Fruit fly (Drosophila melanogaster): ENCODE data around the gene Prosbeta2.

Prosbeta2 gene

dm6 chr3L:14974513-14974912, 25.2 kb upstream of the Prosbeta2 start, which contains the start of gene Ocho:
Gene Ocho (plus strand): TSS chr3L:14974848.
- TF ChIP-seq CG5204 (GFP tag; optimal IDR thresholded peaks at IDR 0.05), result no peak
- TF ChIP-seq Hr96 (GFP tag; optimal IDR thresholded peaks at IDR 0.05), result no peak
- no peak for TF ChIP-seq toe (GFP tag; optimal IDR thresholded peaks at IDR 0.05)
- no peak for TF ChIP-seq CG12768 (GFP tag; optimal IDR thresholded peaks at IDR 0.05)
- TF ChIP-seq Clk (GFP tag; optimal IDR thresholded peaks at IDR 0.05), result no peak
- no peak for TF ChIP-seq ovo (GFP tag; optimal IDR thresholded peaks at IDR 0.05)
- TF ChIP-seq kay (GFP tag; ENCODE audit: borderline replicate concordance), result no peak
- TF ChIP-seq CG14711 (tag; optimal IDR thresholded peaks at IDR 0.05), result no peak
- TF ChIP-seq CG11617 (GFP tag; optimal IDR thresholded peaks at IDR 0.05), result no peak
- TF ChIP-seq CG7045 (GFP tag; optimal IDR thresholded peaks at IDR 0.05), result no peak

DNA sequence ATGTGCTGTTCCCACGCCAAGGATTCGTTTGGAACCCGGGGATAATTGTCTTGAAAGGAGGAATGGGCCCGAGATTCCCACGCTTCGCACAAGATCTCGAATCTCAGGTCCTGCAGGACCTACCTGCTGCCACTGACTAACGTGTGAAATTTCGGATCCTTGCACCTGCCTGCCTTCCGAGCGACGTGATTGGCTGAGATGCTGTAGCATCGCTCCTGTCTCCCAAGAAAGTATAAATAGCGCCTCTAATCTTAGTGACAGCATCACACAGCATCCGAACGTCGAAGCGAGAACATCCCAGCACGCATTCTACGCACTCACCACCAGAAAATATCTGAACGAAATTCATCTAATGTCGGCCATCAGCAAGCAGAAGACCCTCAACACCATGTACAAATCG, 24.8 kb upstream of the Prosbeta2 start:
- TF ChIP-seq CG1620 (GFP tag; optimal IDR thresholded peaks at IDR 0.05) (no peak), cnc (optimal IDR thresholded peaks at IDR 0.05) (no peak), Clk (GFP tag; optimal IDR thresholded peaks at IDR 0.05) (no peak), Mnt (GFP tag; optimal IDR thresholded peaks at IDR 0.05) (no peak), toe (GFP tag; optimal IDR thresholded peaks at IDR 0.05) (no peak), Hr96 (GFP tag; optimal IDR thresholded peaks at IDR 0.05) (no peak), CG11617 (GFP tag; optimal IDR thresholded peaks at IDR 0.05) (no peak), pad (GFP tag; optimal IDR thresholded peaks at IDR 0.05) (no peak), CG7045 (GFP tag; optimal IDR thresholded peaks at IDR 0.05) (no peak), bab1 (GFP tag; optimal IDR thresholded peaks at IDR 0.05) (no peak), ovo (GFP tag; optimal IDR thresholded peaks at IDR 0.05) (no peak), CG5204 (GFP tag; optimal IDR thresholded peaks at IDR 0.05) (no peak), tj (GFP tag; optimal IDR thresholded peaks at IDR 0.05) (no peak), Crg-1 (GFP tag; optimal IDR thresholded peaks at IDR 0.05) (no peak), cic (GFP tag; optimal IDR thresholded peaks at IDR 0.05) (no peak), kay (GFP tag; ENCODE audit: borderline replicate concordance) (no peak)

dm6 chr3L:14976026-14976425, 23.7 kb upstream of the Prosbeta2 start:
- TF ChIP-seq CG33017 (tag; optimal IDR thresholded peaks at IDR 0.05) (no peak), ovo (GFP tag; optimal IDR thresholded peaks at IDR 0.05) (no peak), Hr96 (GFP tag; optimal IDR thresholded peaks at IDR 0.05) (no peak), bab1 (GFP tag; optimal IDR thresholded peaks at IDR 0.05) (no peak), CG11617 (GFP tag; optimal IDR thresholded peaks at IDR 0.05) (no peak), tj (GFP tag; optimal IDR thresholded peaks at IDR 0.05) (no peak), Crg-1 (GFP tag; optimal IDR thresholded peaks at IDR 0.05) (no peak), toe (GFP tag; optimal IDR thresholded peaks at IDR 0.05) (no peak), CG12768 (GFP tag; optimal IDR thresholded peaks at IDR 0.05) (no peak), Clk (GFP tag; optimal IDR thresholded peaks at IDR 0.05) (no peak), cic (GFP tag; optimal IDR thresholded peaks at IDR 0.05) (no peak), CG5204 (GFP tag; optimal IDR thresholded peaks at IDR 0.05) (no peak), kay (GFP tag; ENCODE audit: borderline replicate concordance) (no peak), CG7045 (GFP tag; optimal IDR thresholded peaks at IDR 0.05) (no peak), cnc (optimal IDR thresholded peaks at IDR 0.05) (no peak), CG14711 (tag; optimal IDR thresholded peaks at IDR 0.05) (no peak), Mnt (GFP tag; optimal IDR thresholded peaks at IDR 0.05) (no peak), CG1620 (GFP tag; optimal IDR thresholded peaks at IDR 0.05) (no peak)

- TF ChIP-seq kay (GFP tag; ENCODE audit: borderline replicate concordance) (no peak), Clk (GFP tag; optimal IDR thresholded peaks at IDR 0.05) (no peak), cic (GFP tag; optimal IDR thresholded peaks at IDR 0.05) (no peak), Crg-1 (GFP tag; optimal IDR thresholded peaks at IDR 0.05) (no peak), Hr96 (GFP tag; optimal IDR thresholded peaks at IDR 0.05) (no peak), tj (GFP tag; optimal IDR thresholded peaks at IDR 0.05) (no peak), CG12768 (GFP tag; optimal IDR thresholded peaks at IDR 0.05) (no peak), CG14711 (tag; optimal IDR thresholded peaks at IDR 0.05) (no peak), bab1 (GFP tag; optimal IDR thresholded peaks at IDR 0.05) (no peak), CG1620 (GFP tag; optimal IDR thresholded peaks at IDR 0.05) (no peak), CG33017 (tag; optimal IDR thresholded peaks at IDR 0.05) (no peak), CG7045 (GFP tag; optimal IDR thresholded peaks at IDR 0.05) (no peak), CG7101 (tag; optimal IDR thresholded peaks at IDR 0.05) (no peak), Mnt (GFP tag; optimal IDR thresholded peaks at IDR 0.05) (no peak), ovo (GFP tag; optimal IDR thresholded peaks at IDR 0.05) (no peak), CG11617 (GFP tag; optimal IDR thresholded peaks at IDR 0.05) (no peak), toe (GFP tag; optimal IDR thresholded peaks at IDR 0.05) (no peak)
Observed at dm6 chr3L:14977536-14978495, 21.9 kb upstream of the Prosbeta2 start.

dm6 chr3L:14978496-14978894, 21.3 kb upstream of the Prosbeta2 start:
- TF ChIP-seq Hr96 (GFP tag; optimal IDR thresholded peaks at IDR 0.05) (no peak), CG5204 (GFP tag; optimal IDR thresholded peaks at IDR 0.05) (no peak), CG33017 (tag; optimal IDR thresholded peaks at IDR 0.05) (no peak), Mnt (GFP tag; optimal IDR thresholded peaks at IDR 0.05) (no peak), CG12768 (GFP tag; optimal IDR thresholded peaks at IDR 0.05) (no peak), toe (GFP tag; optimal IDR thresholded peaks at IDR 0.05) (no peak), kay (GFP tag; ENCODE audit: borderline replicate concordance) (no peak), CG11617 (GFP tag; optimal IDR thresholded peaks at IDR 0.05) (no peak), bab1 (GFP tag; optimal IDR thresholded peaks at IDR 0.05) (no peak), CG1620 (GFP tag; optimal IDR thresholded peaks at IDR 0.05) (no peak), Clk (GFP tag; optimal IDR thresholded peaks at IDR 0.05) (no peak), pad (GFP tag; optimal IDR thresholded peaks at IDR 0.05) (no peak), cic (GFP tag; optimal IDR thresholded peaks at IDR 0.05) (no peak), Crg-1 (GFP tag; optimal IDR thresholded peaks at IDR 0.05) (no peak), CG7101 (tag; optimal IDR thresholded peaks at IDR 0.05) (no peak), CG14711 (tag; optimal IDR thresholded peaks at IDR 0.05) (no peak), cnc (optimal IDR thresholded peaks at IDR 0.05) (no peak), tj (GFP tag; optimal IDR thresholded peaks at IDR 0.05) (no peak)

Measured in whole organism, adult.